Fruit fly (Drosophila melanogaster) whole organism, embryonic: Measurements from ENCODE around the gene Nf-YC.
A peak's percentile ranks its signal among the peaks of the same experiment; 100 is the strongest.

ENCODE experiments used
- B-H2 ChIP-seq: fragments of 200-800 bp; sonication (Bioruptor generic); optimal IDR thresholded peaks from 2 replicates; lab custom pipeline; 2018; ENCODE audit warnings: missing biosample characterization, mild to moderate bottlenecking, missing genetic modification characterization
- CG10274 ChIP-seq: fragments of 200-800 bp; sonication (Bioruptor generic); optimal IDR thresholded peaks from 3 replicates; lab custom pipeline; 2017; ENCODE audit warnings: missing biosample characterization, mild to moderate bottlenecking, missing genetic modification characterization
- CG11085 ChIP-seq: fragments of 200-800 bp; sonication (Bioruptor generic); IDR thresholded peaks from 2 replicates; pipeline ENCODE4 v1.3.6; 2022; ENCODE audit warnings: missing biosample characterization, missing genetic modification characterization
- CG11247 ChIP-seq: fragments of 200-800 bp; sonication (Bioruptor generic); IDR thresholded peaks from 2 replicates; pipeline ENCODE4 v1.3.6; 2022; ENCODE audit warnings: missing biosample characterization, missing genetic modification characterization
- CG12299 ChIP-seq: fragments of 200-800 bp; sonication (Bioruptor generic); optimal IDR thresholded peaks from 2 replicates; lab custom pipeline; 2018; ENCODE audit warnings: missing biosample characterization, mild to moderate bottlenecking, missing genetic modification characterization
- CG12391 ChIP-seq: fragments of 200-800 bp; sonication (Bioruptor generic); optimal IDR thresholded peaks from 3 replicates; lab custom pipeline; 2018; ENCODE audit warnings: missing biosample characterization, mild to moderate bottlenecking, missing genetic modification characterization, moderate library complexity
- CG15514 ChIP-seq: fragments of 200-800 bp; sonication (Bioruptor generic); optimal IDR thresholded peaks from 3 replicates; lab custom pipeline; 2017; ENCODE audit warnings: missing biosample characterization, missing genetic modification characterization, mild to moderate bottlenecking, moderate library complexity, missing genetic modification reagents
- CG1602 ChIP-seq: fragments of 200-800 bp; sonication (Bioruptor generic); optimal IDR thresholded peaks from 3 replicates; lab custom pipeline; 2016; ENCODE audit warnings: missing biosample characterization, missing genetic modification characterization
- CG16863 ChIP-seq: fragments of 200-800 bp; sonication (Bioruptor generic); optimal IDR thresholded peaks from 3 replicates; lab custom pipeline; 2016; ENCODE audit warnings: missing biosample characterization, missing genetic modification characterization
- CG17912 ChIP-seq: fragments of 200-800 bp; sonication (Bioruptor generic); optimal IDR thresholded peaks from 2 replicates; lab custom pipeline; 2018; ENCODE audit warnings: missing biosample characterization, mild to moderate bottlenecking, missing genetic modification characterization
- CG32532 ChIP-seq: fragments of 200-800 bp; sonication (Bioruptor generic); IDR thresholded peaks from 2 replicates; pipeline ENCODE4 v1.3.6; 2022; ENCODE audit warnings: missing biosample characterization, missing genetic modification characterization
- CG34376 ChIP-seq: fragments of 200-800 bp; sonication (Bioruptor generic); optimal IDR thresholded peaks from 2 replicates; lab custom pipeline; 2018; ENCODE audit warnings: missing biosample characterization, mild to moderate bottlenecking, missing genetic modification characterization
- CG3726 ChIP-seq: fragments of 200-800 bp; sonication (Bioruptor generic); IDR thresholded peaks from 3 replicates; pipeline ENCODE4, ENCODE4 v1.3.6; 2022; ENCODE audit warnings: missing biosample characterization, missing genetic modification characterization
- CG3995 ChIP-seq: fragments of 200-800 bp; sonication (Bioruptor generic); optimal IDR thresholded peaks from 3 replicates; lab custom pipeline; 2016; ENCODE audit warnings: missing biosample characterization, missing genetic modification characterization
- CG4424 ChIP-seq: fragments of 200-800 bp; sonication (Bioruptor generic); optimal IDR thresholded peaks from 3 replicates; lab custom pipeline; 2016; ENCODE audit warnings: missing biosample characterization, missing genetic modification characterization
- CG5245 ChIP-seq: fragments of 200-800 bp; sonication (Bioruptor generic); optimal IDR thresholded peaks from 3 replicates; lab custom pipeline; 2016; ENCODE audit warnings: missing biosample characterization, missing genetic modification characterization
- CG6272 ChIP-seq: fragments of 200-800 bp; sonication (Bioruptor generic); IDR thresholded peaks from 2 replicates; pipeline ENCODE4 v1.3.6; 2022; ENCODE audit warnings: missing biosample characterization, missing genetic modification characterization
- CG6813 ChIP-seq: fragments of 200-800 bp; sonication (Bioruptor generic); optimal IDR thresholded peaks from 2 replicates; lab custom pipeline; 2017; ENCODE audit warnings: missing biosample characterization, missing genetic modification characterization, mild to moderate bottlenecking, moderate library complexity, missing genetic modification reagents
- CG7357 ChIP-seq: fragments of 200-800 bp; sonication (Bioruptor generic); IDR thresholded peaks from 3 replicates; pipeline ENCODE4 v1.3.6; 2022; ENCODE audit warnings: missing biosample characterization, missing genetic modification characterization
- CG7745 ChIP-seq: fragments of 200-800 bp; sonication (Bioruptor generic); optimal IDR thresholded peaks from 2 replicates; lab custom pipeline; 2018; ENCODE audit warnings: missing biosample characterization, mild to moderate bottlenecking, missing genetic modification characterization, moderate library complexity
- CG8359 ChIP-seq: fragments of 200-800 bp; sonication (Bioruptor generic); optimal IDR thresholded peaks from 2 replicates; lab custom pipeline; 2017; ENCODE audit warnings: missing biosample characterization, mild to moderate bottlenecking, missing genetic modification characterization, borderline replicate concordance
- CkIIα-i1 ChIP-seq: fragments of 200-800 bp; sonication (Bioruptor generic); IDR thresholded peaks from 2 replicates; pipeline ENCODE4 v1.3.6; 2022; ENCODE audit warnings: missing biosample characterization, missing genetic modification characterization
- Dref ChIP-seq: fragments of 200-800 bp; sonication (Bioruptor generic); IDR thresholded peaks from 2 replicates; pipeline ENCODE4 v1.3.6; 2022; ENCODE audit warnings: missing biosample characterization, missing genetic modification characterization
- E2f1 ChIP-seq: fragments of 200-800 bp; sonication (Bioruptor generic); IDR thresholded peaks from 2 replicates; pipeline ENCODE4 v1.3.6; 2022; ENCODE audit warnings: missing biosample characterization, missing genetic modification characterization
- Fer3 ChIP-seq: fragments of 200-800 bp; sonication (Bioruptor generic); optimal IDR thresholded peaks from 2 replicates; lab custom pipeline; 2018; ENCODE audit warnings: missing biosample characterization, mild to moderate bottlenecking, missing genetic modification characterization, moderate library complexity
- Hand ChIP-seq: fragments of 200-800 bp; sonication (Bioruptor generic); optimal IDR thresholded peaks from 2 replicates; lab custom pipeline; 2017; ENCODE audit warnings: mild to moderate bottlenecking, missing biosample characterization, missing genetic modification reagents, missing genetic modification characterization
- HmgZ ChIP-seq: fragments of 200-800 bp; sonication (Bioruptor generic); optimal IDR thresholded peaks from 2 replicates; lab custom pipeline; 2018; ENCODE audit warnings: missing biosample characterization, mild to moderate bottlenecking, missing genetic modification characterization
- Hr78 ChIP-seq, 2 experiments: fragments of 200-800 bp in 1 of 2; fragments of >200 bp in 1 of 2; sonication (Bioruptor generic) in 1 of 2; optimal IDR thresholded peaks; 2 replicates each; lab custom pipeline; 2017 to 2019; ENCODE audit warnings: missing biosample characterization in 2 of 2, missing genetic modification characterization in 2 of 2, mild to moderate bottlenecking in 1 of 2, moderate library complexity in 1 of 2
- Jarid2 ChIP-seq: fragments of 200-800 bp; sonication (Bioruptor generic); optimal IDR thresholded peaks from 3 replicates; lab custom pipeline; 2017; ENCODE audit warnings: mild to moderate bottlenecking, missing biosample characterization, missing genetic modification reagents, missing genetic modification characterization
- Lpt ChIP-seq: fragments of >200 bp; optimal IDR thresholded peaks from 2 replicates; lab custom pipeline; 2018; ENCODE audit warnings: missing biosample characterization, missing genetic modification characterization
- NFAT ChIP-seq: fragments of 200-800 bp; sonication (Bioruptor generic); IDR thresholded peaks from 2 replicates; pipeline ENCODE4 v1.3.6; 2022; ENCODE audit warnings: missing biosample characterization, missing genetic modification characterization
- Oaz ChIP-seq: fragments of 200-800 bp; sonication (Bioruptor generic); IDR thresholded peaks from 2 replicates; pipeline ENCODE4 v1.3.6; 2022; ENCODE audit warnings: missing biosample characterization, missing genetic modification characterization
- Oli ChIP-seq: fragments of 200-800 bp; sonication (Bioruptor generic); optimal IDR thresholded peaks from 2 replicates; lab custom pipeline; 2018; ENCODE audit warnings: missing biosample characterization, mild to moderate bottlenecking, missing genetic modification characterization, moderate library complexity
- Rx ChIP-seq: fragments of 200-800 bp; sonication (Bioruptor generic); IDR thresholded peaks from 2 replicates; pipeline ENCODE4 v1.3.6; 2022; ENCODE audit warnings: missing biosample characterization, missing genetic modification characterization
- abd-A ChIP-seq: fragments of 200-800 bp; sonication (Bioruptor generic); optimal IDR thresholded peaks from 3 replicates; lab custom pipeline; 2019; ENCODE audit warnings: missing biosample characterization, mild to moderate bottlenecking, missing genetic modification characterization, moderate library complexity
- bab2 ChIP-seq: fragments of 200-800 bp; sonication (Bioruptor generic); optimal IDR thresholded peaks from 2 replicates; lab custom pipeline; 2016; ENCODE audit warnings: missing biosample characterization, missing genetic modification characterization
- crol ChIP-seq: fragments of 200-800 bp; sonication (Bioruptor generic); IDR thresholded peaks from 2 replicates; pipeline ENCODE4 v1.3.6; 2022; ENCODE audit warnings: missing biosample characterization, missing genetic modification characterization
- dmrt11E ChIP-seq: fragments of 200-800 bp; sonication (Bioruptor generic); optimal IDR thresholded peaks from 3 replicates; lab custom pipeline; 2018; ENCODE audit warnings: missing biosample characterization, mild to moderate bottlenecking, missing genetic modification characterization, moderate library complexity
- eve ChIP-seq, 2 experiments: fragments of >200 bp; optimal IDR thresholded peaks; 2 replicates each; lab custom pipeline; 2017; ENCODE audit warnings: missing biosample characterization in 2 of 2, missing genetic modification characterization in 2 of 2
- gfzf ChIP-seq: fragments of 200-800 bp; sonication (Bioruptor generic); optimal IDR thresholded peaks from 2 replicates; lab custom pipeline; 2016; ENCODE audit warnings: missing biosample characterization, mild to moderate bottlenecking, missing genetic modification characterization, moderate library complexity
- ham ChIP-seq: fragments of 200-800 bp; sonication (Bioruptor generic); IDR thresholded peaks from 2 replicates; pipeline ENCODE4 v1.3.6; 2022; ENCODE audit warnings: missing biosample characterization, missing genetic modification characterization
- kah ChIP-seq: fragments of 200-800 bp; sonication (Bioruptor generic); optimal IDR thresholded peaks from 2 replicates; lab custom pipeline; 2018; ENCODE audit warnings: missing biosample characterization, mild to moderate bottlenecking, missing genetic modification characterization
- lmd ChIP-seq: fragments of 200-800 bp; sonication (Bioruptor generic); IDR thresholded peaks from 2 replicates; pipeline ENCODE4 v1.3.6; 2022; ENCODE audit warnings: missing biosample characterization, missing genetic modification characterization
- nmo ChIP-seq: fragments of 200-800 bp; sonication (Bioruptor generic); optimal IDR thresholded peaks from 2 replicates; lab custom pipeline; 2018; ENCODE audit warnings: missing biosample characterization, mild to moderate bottlenecking, missing genetic modification characterization, moderate library complexity
- pzg ChIP-seq: fragments of 200-800 bp; sonication (Bioruptor generic); optimal IDR thresholded peaks from 3 replicates; lab custom pipeline; 2018; ENCODE audit warnings: missing biosample characterization, mild to moderate bottlenecking, missing genetic modification characterization, moderate library complexity
- sug ChIP-seq: fragments of 200-800 bp; optimal IDR thresholded peaks from 2 replicates; lab custom pipeline; 2019; ENCODE audit warnings: missing biosample characterization, mild to moderate bottlenecking, missing genetic modification characterization, moderate library complexity
- trh ChIP-seq: fragments of 200-800 bp; sonication (Bioruptor generic); optimal IDR thresholded peaks from 2 replicates; lab custom pipeline; 2016; ENCODE audit warnings: missing biosample characterization, missing genetic modification characterization
- wdn ChIP-seq: fragments of 200-800 bp; sonication (Bioruptor generic); IDR thresholded peaks from 2 replicates; pipeline ENCODE4 v1.3.6; 2022; ENCODE audit warnings: missing biosample characterization, missing genetic modification characterization
- zen ChIP-seq: fragments of 200-800 bp; sonication (Bioruptor generic); optimal IDR thresholded peaks from 3 replicates; lab custom pipeline; 2018; ENCODE audit warnings: missing biosample characterization, mild to moderate bottlenecking, missing genetic modification characterization, moderate library complexity

The Nf-YC gene

DNA sequence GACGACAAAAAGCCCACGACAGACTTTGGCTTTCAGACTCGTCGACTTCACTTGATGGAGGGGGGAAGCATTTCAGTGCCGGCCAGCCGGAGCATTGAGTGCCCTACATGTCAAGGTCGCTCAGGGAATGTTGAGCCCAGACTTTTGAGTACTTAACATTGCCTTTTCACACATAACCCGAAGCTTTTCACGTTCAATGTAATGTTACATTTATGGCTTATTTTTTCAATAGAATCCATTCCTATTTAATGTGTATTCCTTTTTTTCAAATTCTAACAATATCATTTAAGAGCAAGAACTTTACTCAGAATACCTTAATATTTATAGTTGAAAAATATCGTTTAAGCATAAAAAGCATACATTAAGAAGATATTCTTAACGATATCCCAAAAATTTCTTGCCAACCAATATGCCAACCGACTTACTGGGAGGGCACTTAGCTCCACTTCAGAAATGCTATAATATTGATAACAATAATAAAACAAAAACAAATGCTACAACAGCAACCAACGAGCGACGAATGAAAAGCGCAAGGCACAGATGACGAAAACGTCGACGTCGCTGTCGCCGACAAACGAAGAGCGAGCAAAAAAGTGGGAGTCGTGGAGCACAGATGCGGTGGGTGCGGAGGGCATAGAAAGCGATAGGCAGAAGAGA is 39.2 kb upstream of the Nf-YC start (continued):
- TF ChIP-seq Rx (GFP tag; lab: Robert Waterston, UW) (peak; percentile 64), CG4424 (GFP tag; lab: Kevin White, UChicago) (peak; percentile 91), CG1602 (GFP tag; lab: Kevin White, UChicago) (no peak), CG10274 (peak; percentile 100), pzg (GFP tag; lab: Kevin White, UChicago) (no peak), CG7745 (tag; lab: Kevin White, UChicago) (no peak), sug (tag; lab: Kevin White, UChicago) (peak; percentile 25), zen (tag; lab: Kevin White, UChicago) (peak; percentile 27), CG12299 (tag; lab: Kevin White, UChicago) (no peak), CG3995 (peak; percentile 59), lmd (peak; percentile 84), CG15514 (GFP tag; lab: Kevin White, UChicago) (peak; percentile 26), Oli (tag; lab: Kevin White, UChicago) (peak; percentile 74), E2f1 (GFP tag; lab: Robert Waterston, UW) (peak; percentile 65), B-H2 (GFP tag; lab: Kevin White, UChicago) (no peak), CG8359 (peak; percentile 59), CG32532 (GFP tag; lab: Robert Waterston, UW) (peak; percentile 83), CG11247 (GFP tag; lab: Robert Waterston, UW) (peak; percentile 64), CG17912 (GFP tag; lab: Kevin White, UChicago) (no peak), abd-A (tag; lab: Kevin White, UChicago) (peak; percentile 52), CG16863 (no peak), eve (GFP tag; optimal IDR thresholded peaks at IDR 0.05; lab: Kevin White, UChicago) (peak in 1 of 2 experiments; percentile 96), Oaz (GFP tag; lab: Robert Waterston, UW) (peak; percentile 58), CG34376 (peak; percentile 76), dmrt11E (tag; lab: Kevin White, UChicago) (no peak), Fer3 (tag; lab: Kevin White, UChicago) (peak; percentile 69), CG3726 (GFP tag; lab: Robert Waterston, UW) (0 out of 3 replicates have a peak, but pooled peaks have one; percentile 11), nmo (peak; percentile 63), trh (GFP tag; lab: Kevin White, UChicago) (no peak), ham (GFP tag; lab: Robert Waterston, UW) (no peak), CG11085 (GFP tag; lab: Robert Waterston, UW) (peak; percentile 67; the same call in 1 of the 2 replicates), bab2 (GFP tag; lab: Kevin White, UChicago) (no peak), Lpt (no peak), wdn (no peak), kah (no peak), Hr78 (GFP tag; optimal IDR thresholded peaks at IDR 0.05; lab: Kevin White, UChicago) (no peak), HmgZ (no peak), gfzf (GFP tag; lab: Kevin White, UChicago) (no peak), Dref (GFP tag; lab: Robert Waterston, UW) (no peak), CG12391 (tag; lab: Kevin White, UChicago) (peak; percentile 53), crol (GFP tag; lab: Robert Waterston, UW) (peak; percentile 97), CG6272 (peak; percentile 61), CkIIα-i1 (GFP tag; lab: Robert Waterston, UW) (0 out of 2 replicates have a peak, but pooled peaks have one; percentile 46), CG6813 (GFP tag; lab: Kevin White, UChicago) (peak; percentile 67), Hand (GFP tag; lab: Kevin White, UChicago) (no peak), NFAT (GFP tag; lab: Robert Waterston, UW) (peak; percentile 64; the same call in 1 of the 2 replicates), CG5245 (GFP tag; lab: Kevin White, UChicago) (peak; percentile 68), Jarid2 (peak; percentile 53), CG7357 (GFP tag; lab: Robert Waterston, UW) (peak; percentile 66; the same call in 2 of the 3 replicates)
